Worm (Caenorhabditis elegans) whole organism, L1 larva: ENCODE measurements around the gene ZK177.3.

Experiments
- ama-1 ChIP-seq: fragments of 150-350 bp; optimal IDR thresholded peaks from 2 replicates; lab custom pipeline; 2014
- ceh-82 ChIP-seq, 3 experiments: fragments of 150-350 bp in 1 of 3; sonication (generic microtip) in 2 of 3; optimal IDR thresholded peaks; 2 replicates each; lab custom pipeline; 2014 to 2017; ENCODE audit warnings: missing biosample characterization in 3 of 3, missing genetic modification characterization in 3 of 3
- fkh-8 ChIP-seq: sonication (generic microtip); optimal IDR thresholded peaks from 2 replicates; lab custom pipeline; 2016; ENCODE audit warnings: mild to moderate bottlenecking, missing genetic modification characterization, missing compliant biosample characterization
- fos-1 ChIP-seq: fragments of 150-350 bp; optimal IDR thresholded peaks from 2 replicates; lab custom pipeline; 2014; ENCODE audit warnings: missing biosample characterization, missing genetic modification characterization
- lir-3 ChIP-seq: sonication (generic microtip); optimal IDR thresholded peaks from 2 replicates; lab custom pipeline; 2016; ENCODE audit warnings: mild to moderate bottlenecking, missing genetic modification characterization, moderate library complexity, missing compliant biosample characterization; ENCODE audit not compliant: poor library complexity
- mep-1 ChIP-seq: fragments of 150-350 bp; optimal IDR thresholded peaks from 2 replicates; lab custom pipeline; 2014; ENCODE audit warnings: missing biosample characterization, missing genetic modification characterization
- tlp-1 ChIP-seq: fragments of 150-350 bp; optimal IDR thresholded peaks from 2 replicates; lab custom pipeline; 2014; ENCODE audit warnings: missing biosample characterization, missing genetic modification characterization
- unc-86 ChIP-seq: sonication (generic microtip); optimal IDR thresholded peaks from 2 replicates; lab custom pipeline; 2016; ENCODE audit warnings: missing genetic modification characterization, missing compliant biosample characterization

ce11 chrII:5517643-5518042 is 2.0 kb downstream of the ZK177.3 start, which contains the start of gene ZK177.9:
- TF ChIP-seq lir-3 (tag; lab: Kevin White, UChicago) (no peak), ceh-82 (tag; optimal IDR thresholded peaks at IDR 0.05; lab: Kevin White, UChicago) (no peak), fkh-8 (tag; lab: Kevin White, UChicago) (no peak), fos-1 (tag; lab: Kevin White, UChicago) (no peak), unc-86 (tag; lab: Kevin White, UChicago) (no peak), mep-1 (tag; lab: Kevin White, UChicago) (no peak), tlp-1 (tag; lab: Kevin White, UChicago) (no peak), ama-1 (lab: Kevin White, UChicago) (no peak)
